Worm (Caenorhabditis elegans) whole organism, early embryonic: Measurements from ENCODE around the gene T01B4.3.

Experiments used
- B0310.2 ChIP-seq: sonication (generic microtip); optimal IDR thresholded peaks from 2 replicates; lab custom pipeline; 2016; ENCODE audit warnings: mild to moderate bottlenecking, missing genetic modification characterization, missing compliant biosample characterization
- aly-1 ChIP-seq: sonication (generic microtip); optimal IDR thresholded peaks from 2 replicates; lab custom pipeline; 2016; ENCODE audit warnings: missing genetic modification characterization, missing compliant biosample characterization
- ama-1 ChIP-seq: fragments of 150-350 bp; optimal IDR thresholded peaks from 2 replicates; lab custom pipeline; 2014
- ceh-13 ChIP-seq: fragments of 200-800 bp; sonication (Bioruptor generic); optimal IDR thresholded peaks from 2 replicates; lab custom pipeline; 2018; ENCODE audit warnings: mild to moderate bottlenecking, missing genetic modification characterization, missing compliant biosample characterization
- ceh-36 ChIP-seq: sonication (generic microtip); optimal IDR thresholded peaks from 2 replicates; lab custom pipeline; 2016; ENCODE audit warnings: missing genetic modification characterization, inconsistent platforms, missing compliant biosample characterization
- ets-7 ChIP-seq: sonication (generic microtip); optimal IDR thresholded peaks from 2 replicates; lab custom pipeline; 2016; ENCODE audit warnings: missing genotype, missing genetic modification characterization, missing compliant biosample characterization
- flt-1 ChIP-seq: fragments of 200-800 bp; sonication (Bioruptor generic); IDR thresholded peaks from 2 replicates; pipeline ENCODE4 v1.3.6; 2022; ENCODE audit warnings: missing genetic modification characterization, missing compliant biosample characterization
- hmbx-1 ChIP-seq: sonication (generic microtip); optimal IDR thresholded peaks from 2 replicates; lab custom pipeline; 2016; ENCODE audit warnings: mild to moderate bottlenecking, missing genetic modification characterization, missing compliant biosample characterization
- hnd-1 ChIP-seq: sonication (generic microtip); optimal IDR thresholded peaks from 2 replicates; lab custom pipeline; 2016; ENCODE audit warnings: missing genetic modification characterization, missing compliant biosample characterization
- scrt-1 ChIP-seq: fragments of 200-800 bp; sonication (Bioruptor generic); IDR thresholded peaks from 2 replicates; pipeline ENCODE4 v1.3.6; 2022; ENCODE audit warnings: missing genetic modification characterization, missing compliant biosample characterization
- sea-1 ChIP-seq: fragments of 200-800 bp; sonication (Bioruptor generic); conservative IDR thresholded peaks from 2 replicates; pipeline ENCODE4 v1.3.6; 2022; ENCODE audit warnings: missing genetic modification characterization, missing compliant biosample characterization
- tbx-11 ChIP-seq: fragments of 200-800 bp; sonication (Bioruptor generic); IDR thresholded peaks from 2 replicates; pipeline ENCODE4 v1.3.6; 2022; ENCODE audit warnings: missing genetic modification characterization, missing compliant biosample characterization
- tra-4 ChIP-seq: sonication (generic microtip); optimal IDR thresholded peaks from 2 replicates; lab custom pipeline; 2017; ENCODE audit warnings: missing genetic modification characterization, missing compliant biosample characterization

DNA sequence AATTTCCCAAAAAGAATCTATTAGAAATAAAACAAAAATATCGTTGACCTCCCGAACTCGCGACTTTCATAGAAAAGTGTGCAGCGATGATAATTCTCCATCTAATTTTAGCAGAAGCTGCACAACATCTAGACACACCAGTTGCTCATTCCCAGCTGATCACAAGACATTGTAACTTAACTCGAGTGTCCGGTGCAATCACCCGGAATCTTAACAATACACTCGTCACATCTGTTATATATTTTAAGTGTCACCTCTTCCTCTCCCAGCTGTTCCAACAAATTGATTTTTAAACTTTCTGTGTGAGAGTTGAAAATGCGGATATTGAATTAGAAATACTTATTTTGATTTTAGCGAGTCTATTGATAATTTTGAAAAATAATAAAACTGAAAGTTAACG lies 3.8 kb upstream of the T01B4.3 start:
- TF ChIP-seq ets-7 (tag; lab: Kevin White, UChicago) (no peak), B0310.2 (tag; lab: Kevin White, UChicago) (no peak), ama-1 (lab: Kevin White, UChicago) (no peak), scrt-1 (GFP tag; lab: Robert Waterston, UW) (no peak), aly-1 (tag; lab: Kevin White, UChicago) (no peak), hnd-1 (no peak), sea-1 (GFP tag; lab: Robert Waterston, UW) (no peak), flt-1 (GFP tag; lab: Robert Waterston, UW) (no peak), ceh-36 (tag; lab: Kevin White, UChicago) (no peak), tra-4 (tag; lab: Kevin White, UChicago) (no peak), hmbx-1 (tag; lab: Kevin White, UChicago) (no peak), ceh-13 (GFP tag; lab: Kevin White, UChicago) (no peak), tbx-11 (GFP tag; lab: Robert Waterston, UW) (no peak)
